Fruit fly (Drosophila melanogaster) whole organism, embryonic: Measurements from ENCODE around the gene yellow-e3.
A peak's percentile ranks its signal among the peaks of the same experiment; 100 is the strongest.

ENCODE experiments used
- Antp ChIP-seq: fragments of 200-800 bp; sonication (Bioruptor generic); optimal IDR thresholded peaks from 3 replicates; lab custom pipeline; 2016; ENCODE audit warnings: missing biosample characterization, missing genetic modification characterization
- Awh ChIP-seq: fragments of 200-800 bp; sonication (Bioruptor generic); IDR thresholded peaks from 2 replicates; pipeline ENCODE4, ENCODE4 v1.3.6; 2022; ENCODE audit warnings: missing biosample characterization, missing genetic modification characterization
- Bdp1 ChIP-seq: fragments of 200-800 bp; sonication (Bioruptor generic); optimal IDR thresholded peaks from 3 replicates; lab custom pipeline; 2016; ENCODE audit warnings: missing biosample characterization, missing genetic modification characterization
- CG13424 ChIP-seq: fragments of 200-800 bp; sonication (Bioruptor generic); optimal IDR thresholded peaks from 2 replicates; lab custom pipeline; 2019; ENCODE audit warnings: missing biosample characterization, mild to moderate bottlenecking, missing genetic modification characterization, moderate library complexity
- CG13624 ChIP-seq: fragments of 200-800 bp; sonication (Bioruptor generic); optimal IDR thresholded peaks from 2 replicates; lab custom pipeline; 2016; ENCODE audit warnings: missing biosample characterization, missing genetic modification characterization
- CG13775 ChIP-seq: fragments of 200-800 bp; sonication (Bioruptor generic); optimal IDR thresholded peaks from 3 replicates; lab custom pipeline; 2017; ENCODE audit warnings: missing biosample characterization, mild to moderate bottlenecking, missing genetic modification characterization
- CG14014 ChIP-seq: fragments of 200-800 bp; sonication (Bioruptor generic); IDR thresholded peaks from 2 replicates; pipeline ENCODE4 v1.3.6; 2022; ENCODE audit warnings: missing biosample characterization, missing genetic modification characterization
- CG15011 ChIP-seq: fragments of 200-800 bp; sonication (Bioruptor generic); optimal IDR thresholded peaks from 3 replicates; lab custom pipeline; 2018; ENCODE audit warnings: missing biosample characterization, mild to moderate bottlenecking, missing genetic modification characterization
- CG15269 ChIP-seq: fragments of 200-800 bp; sonication (Bioruptor generic); optimal IDR thresholded peaks from 2 replicates; lab custom pipeline; 2018; ENCODE audit warnings: missing biosample characterization, mild to moderate bottlenecking, missing genetic modification characterization, moderate library complexity
- CG15479 ChIP-seq: fragments of 200-800 bp; sonication (Bioruptor generic); optimal IDR thresholded peaks from 3 replicates; lab custom pipeline; 2019; ENCODE audit warnings: missing biosample characterization, mild to moderate bottlenecking, missing genetic modification characterization, moderate library complexity
- CG15601 ChIP-seq: fragments of 200-800 bp; sonication (Bioruptor generic); optimal IDR thresholded peaks from 3 replicates; lab custom pipeline; 2019; ENCODE audit warnings: missing biosample characterization, mild to moderate bottlenecking, missing genetic modification characterization, moderate library complexity
- CG1602 ChIP-seq: fragments of 200-800 bp; sonication (Bioruptor generic); optimal IDR thresholded peaks from 3 replicates; lab custom pipeline; 2016; ENCODE audit warnings: missing biosample characterization, missing genetic modification characterization
- CG1603 ChIP-seq: fragments of 200-800 bp; sonication (Bioruptor generic); optimal IDR thresholded peaks from 2 replicates; lab custom pipeline; 2019; ENCODE audit warnings: missing biosample characterization, mild to moderate bottlenecking, missing genetic modification characterization, moderate library complexity
- CG16815 ChIP-seq: fragments of 200-800 bp; sonication (Bioruptor generic); optimal IDR thresholded peaks from 3 replicates; lab custom pipeline; 2017; ENCODE audit warnings: missing biosample characterization, mild to moderate bottlenecking, missing genetic modification characterization
- CG17568 ChIP-seq: fragments of 200-800 bp; sonication (Bioruptor generic); optimal IDR thresholded peaks from 2 replicates; lab custom pipeline; 2018; ENCODE audit warnings: missing biosample characterization, mild to moderate bottlenecking, missing genetic modification characterization, moderate library complexity
- CG3065 ChIP-seq: fragments of 200-800 bp; sonication (Bioruptor generic); optimal IDR thresholded peaks from 2 replicates; lab custom pipeline; 2016; ENCODE audit warnings: missing biosample characterization, missing genetic modification characterization
- CG34376 ChIP-seq: fragments of 200-800 bp; sonication (Bioruptor generic); optimal IDR thresholded peaks from 2 replicates; lab custom pipeline; 2018; ENCODE audit warnings: missing biosample characterization, mild to moderate bottlenecking, missing genetic modification characterization
- CG3726 ChIP-seq: fragments of 200-800 bp; sonication (Bioruptor generic); IDR thresholded peaks from 3 replicates; pipeline ENCODE4, ENCODE4 v1.3.6; 2022; ENCODE audit warnings: missing biosample characterization, missing genetic modification characterization
- CG5180 ChIP-seq: fragments of 200-800 bp; sonication (Bioruptor generic); optimal IDR thresholded peaks from 3 replicates; lab custom pipeline; 2017; ENCODE audit warnings: missing biosample characterization, missing genetic modification characterization, mild to moderate bottlenecking, moderate library complexity, missing genetic modification reagents
- CG5953 ChIP-seq: fragments of 200-800 bp; sonication (Bioruptor generic); IDR thresholded peaks from 2 replicates; pipeline ENCODE4 v1.3.6; 2022; ENCODE audit warnings: missing biosample characterization, missing genetic modification characterization
- CG6791 ChIP-seq: fragments of 200-800 bp; sonication (Bioruptor generic); IDR thresholded peaks from 3 replicates; pipeline ENCODE4 v1.3.6; 2022; ENCODE audit warnings: missing biosample characterization, missing genetic modification characterization; ENCODE audit not compliant: partially characterized antibody
- CG6813 ChIP-seq: fragments of 200-800 bp; sonication (Bioruptor generic); optimal IDR thresholded peaks from 2 replicates; lab custom pipeline; 2017; ENCODE audit warnings: missing biosample characterization, missing genetic modification characterization, mild to moderate bottlenecking, moderate library complexity, missing genetic modification reagents
- CG7786 ChIP-seq: fragments of 200-800 bp; sonication (Bioruptor generic); optimal IDR thresholded peaks from 2 replicates; lab custom pipeline; 2016; ENCODE audit warnings: missing biosample characterization, missing genetic modification characterization
- CG9215 ChIP-seq: fragments of 200-800 bp; sonication (Bioruptor generic); IDR thresholded peaks from 2 replicates; pipeline ENCODE4 v1.3.6; 2022; ENCODE audit warnings: missing biosample characterization, missing genetic modification characterization
- CG9817 ChIP-seq: fragments of 200-800 bp; sonication (Bioruptor generic); optimal IDR thresholded peaks from 2 replicates; lab custom pipeline; 2018; ENCODE audit warnings: missing biosample characterization, mild to moderate bottlenecking, missing genetic modification characterization, moderate library complexity
- Dip3 ChIP-seq: fragments of 200-800 bp; sonication (Bioruptor generic); optimal IDR thresholded peaks from 3 replicates; lab custom pipeline; 2016; ENCODE audit warnings: missing biosample characterization, missing genetic modification characterization
- Dll ChIP-seq: fragments of 200-800 bp; sonication (Bioruptor generic); IDR thresholded peaks from 4 replicates; pipeline ENCODE4 v1.3.6; 2022; ENCODE audit warnings: missing biosample characterization, missing genetic modification characterization; ENCODE audit not compliant: partially characterized antibody
- Dref ChIP-seq: fragments of 200-800 bp; sonication (Bioruptor generic); IDR thresholded peaks from 2 replicates; pipeline ENCODE4 v1.3.6; 2022; ENCODE audit warnings: missing biosample characterization, missing genetic modification characterization
- Fer1 ChIP-seq: fragments of 200-800 bp; sonication (Bioruptor generic); optimal IDR thresholded peaks from 2 replicates; lab custom pipeline; 2017; ENCODE audit warnings: missing biosample characterization, mild to moderate bottlenecking, missing genetic modification characterization
- H15 ChIP-seq: fragments of 200-800 bp; sonication (Bioruptor generic); IDR thresholded peaks from 3 replicates; pipeline ENCODE4 v1.3.6; 2022; ENCODE audit warnings: missing biosample characterization, missing genetic modification characterization
- HLHmδ ChIP-seq: fragments of 200-800 bp; sonication (Bioruptor generic); optimal IDR thresholded peaks from 2 replicates; lab custom pipeline; 2018; ENCODE audit warnings: missing biosample characterization, mild to moderate bottlenecking, missing genetic modification characterization, moderate library complexity
- Hmx ChIP-seq: fragments of 200-800 bp; sonication (Bioruptor generic); optimal IDR thresholded peaks from 2 replicates; lab custom pipeline; 2016; ENCODE audit warnings: missing biosample characterization, missing genetic modification characterization
- Kr ChIP-seq: fragments of 200-800 bp; sonication (Bioruptor generic); optimal IDR thresholded peaks from 2 replicates; lab custom pipeline; 2017; ENCODE audit warnings: missing biosample characterization, mild to moderate bottlenecking, missing genetic modification characterization
- Myb ChIP-seq: fragments of 200-800 bp; sonication (Bioruptor generic); optimal IDR thresholded peaks from 2 replicates; lab custom pipeline; 2016; ENCODE audit warnings: missing biosample characterization, missing genetic modification characterization
- NC2β ChIP-seq: fragments of 200-800 bp; sonication (Bioruptor generic); optimal IDR thresholded peaks from 2 replicates; lab custom pipeline; 2016; ENCODE audit warnings: missing biosample characterization, missing genetic modification characterization
- Nf-YA ChIP-seq: fragments of 200-800 bp; sonication (Bioruptor generic); IDR thresholded peaks from 2 replicates; pipeline ENCODE4 v1.3.6; 2022; ENCODE audit warnings: missing biosample characterization, missing genetic modification characterization
- Oli ChIP-seq: fragments of 200-800 bp; sonication (Bioruptor generic); optimal IDR thresholded peaks from 2 replicates; lab custom pipeline; 2018; ENCODE audit warnings: missing biosample characterization, mild to moderate bottlenecking, missing genetic modification characterization, moderate library complexity
- ash1 ChIP-seq: fragments of 200-800 bp; sonication (Bioruptor generic); optimal IDR thresholded peaks from 2 replicates; lab custom pipeline; 2018; ENCODE audit warnings: missing biosample characterization, mild to moderate bottlenecking, missing genetic modification characterization
- ato ChIP-seq: fragments of 200-800 bp; sonication (Bioruptor generic); IDR thresholded peaks from 2 replicates; pipeline ENCODE4 v1.3.6; 2022; ENCODE audit warnings: missing biosample characterization, missing genetic modification characterization; ENCODE audit not compliant: partially characterized antibody
- bcd ChIP-seq: fragments of 200-800 bp; sonication (Bioruptor generic); optimal IDR thresholded peaks from 2 replicates; lab custom pipeline; 2017; ENCODE audit warnings: missing biosample characterization, mild to moderate bottlenecking, missing genetic modification characterization
- caup ChIP-seq: fragments of 200-800 bp; sonication (Bioruptor generic); optimal IDR thresholded peaks from 3 replicates; lab custom pipeline; 2017; ENCODE audit warnings: missing biosample characterization, mild to moderate bottlenecking, missing genetic modification characterization, moderate library complexity; ENCODE audit not compliant: severe bottlenecking
- chif ChIP-seq, 2 experiments: fragments of 200-800 bp; sonication (Bioruptor generic); optimal IDR thresholded peaks; 3 replicates each; lab custom pipeline; 2016; ENCODE audit warnings: missing biosample characterization in 2 of 2, missing genetic modification characterization in 2 of 2
- chm ChIP-seq: fragments of 200-800 bp; sonication (Bioruptor generic); IDR thresholded peaks from 2 replicates; pipeline ENCODE4 v1.3.6; 2022; ENCODE audit warnings: missing biosample characterization, missing genetic modification characterization
- ind ChIP-seq: fragments of 200-800 bp; sonication (Bioruptor generic); optimal IDR thresholded peaks from 3 replicates; lab custom pipeline; 2016; ENCODE audit warnings: missing biosample characterization, missing genetic modification characterization
- nmo ChIP-seq: fragments of 200-800 bp; sonication (Bioruptor generic); optimal IDR thresholded peaks from 2 replicates; lab custom pipeline; 2018; ENCODE audit warnings: missing biosample characterization, mild to moderate bottlenecking, missing genetic modification characterization, moderate library complexity
- psq ChIP-seq: fragments of 200-800 bp; sonication (Bioruptor generic); optimal IDR thresholded peaks from 2 replicates; lab custom pipeline; 2017; ENCODE audit warnings: missing biosample characterization, missing genetic modification characterization
- ssp ChIP-seq: fragments of 200-800 bp; sonication (Bioruptor generic); IDR thresholded peaks from 2 replicates; pipeline ENCODE4 v1.3.6; 2022; ENCODE audit warnings: missing biosample characterization, missing genetic modification characterization
- tap ChIP-seq: fragments of 200-800 bp; optimal IDR thresholded peaks from 3 replicates; lab custom pipeline; 2019; ENCODE audit warnings: missing biosample characterization, mild to moderate bottlenecking, missing genetic modification characterization, moderate library complexity
- zf30C ChIP-seq: fragments of 200-800 bp; sonication (Bioruptor generic); optimal IDR thresholded peaks from 3 replicates; lab custom pipeline; 2018; ENCODE audit warnings: missing biosample characterization, mild to moderate bottlenecking, missing genetic modification characterization

The yellow-e3 gene

dm6 chr3R:13428341-13429040 lies 23.8 kb upstream of the yellow-e3 start (continued):
- peak; percentile 57 for TF ChIP-seq CG15601
- TF ChIP-seq CG9817 (tag; lab: Kevin White, UChicago) = peak; percentile 57
- TF ChIP-seq CG5180 = no peak
- TF ChIP-seq bcd (GFP tag; lab: Kevin White, UChicago) = peak; percentile 62
- 0 out of 2 replicates have a peak, but pooled peaks have one; percentile 33 for TF ChIP-seq Awh
- peak; percentile 42 for TF ChIP-seq CG13775
- peak; percentile 26 for TF ChIP-seq Bdp1 (GFP tag; lab: Kevin White, UChicago)
- TF ChIP-seq CG15269 = peak; percentile 71
- no peak for TF ChIP-seq CG9215 (GFP tag; lab: Robert Waterston, UW)
- TF ChIP-seq Antp (GFP tag; lab: Kevin White, UChicago) = peak; percentile 36
- peak; percentile 33 for TF ChIP-seq CG17568 (GFP tag; lab: Kevin White, UChicago)
- 0 out of 2 replicates have a peak, but pooled peaks have one; percentile 43 for TF ChIP-seq ssp (GFP tag; lab: Robert Waterston, UW)
- peak; percentile 30 for TF ChIP-seq Dip3
- TF ChIP-seq CG3726 (GFP tag; lab: Robert Waterston, UW) = no peak
- TF ChIP-seq HLHmδ (GFP tag; lab: Kevin White, UChicago) = no peak
- TF ChIP-seq tap (tag; lab: Kevin White, UChicago) = peak; percentile 71
- TF ChIP-seq CG5953 (GFP tag; lab: Robert Waterston, UW) = peak; percentile 58; the same call in 1 of the 2 replicates
- no peak for TF ChIP-seq ash1 (GFP tag; lab: Kevin White, UChicago)
- peak; percentile 62 for TF ChIP-seq CG14014 (GFP tag; lab: Robert Waterston, UW)
- TF ChIP-seq CG15011 (GFP tag; lab: Kevin White, UChicago) = peak; percentile 1
- peak; percentile 49 for TF ChIP-seq CG7786 (GFP tag; lab: Kevin White, UChicago)
- no peak for TF ChIP-seq psq (GFP tag; lab: Kevin White, UChicago)
- TF ChIP-seq nmo = peak; percentile 76
- peak; percentile 69 for TF ChIP-seq CG1603 (tag; lab: Kevin White, UChicago)
- TF ChIP-seq CG34376 (GFP tag; lab: Kevin White, UChicago) = no peak
- TF ChIP-seq CG15479 (GFP tag; lab: Kevin White, UChicago) = no peak
- TF ChIP-seq Hmx (GFP tag; lab: Kevin White, UChicago) = no peak
- no peak for TF ChIP-seq chm
- TF ChIP-seq NC2β (GFP tag; lab: Kevin White, UChicago) = peak; percentile 24
- no peak for TF ChIP-seq Dref (GFP tag; lab: Robert Waterston, UW)
- no peak for TF ChIP-seq ato
- TF ChIP-seq H15 (GFP tag; lab: Robert Waterston, UW) = peak; percentile 63; the same call in 2 of the 3 replicates
- TF ChIP-seq CG16815 (GFP tag; lab: Kevin White, UChicago) = peak; percentile 55
- TF ChIP-seq Dll (GFP tag; lab: Robert Waterston, UW) = no peak
- no peak for TF ChIP-seq CG6791 (GFP tag; lab: Robert Waterston, UW)
- no peak for TF ChIP-seq CG13624 (GFP tag; lab: Kevin White, UChicago)
- TF ChIP-seq zf30C (GFP tag; lab: Kevin White, UChicago) = no peak
- peak; percentile 44 to 71 for TF ChIP-seq chif (GFP tag; optimal IDR thresholded peaks at IDR 0.05; lab: Kevin White, UChicago)
- TF ChIP-seq CG1602 = peak; percentile 57
- TF ChIP-seq Myb (GFP tag; lab: Kevin White, UChicago) = peak; percentile 19
- peak; percentile 71 for TF ChIP-seq ind (GFP tag; lab: Kevin White, UChicago)
- peak; percentile 44 for TF ChIP-seq Fer1 (GFP tag; lab: Kevin White, UChicago)
- TF ChIP-seq CG6813 = peak; percentile 66
- TF ChIP-seq CG3065 (GFP tag; lab: Kevin White, UChicago) = no peak
- peak; percentile 46; the same call in 1 of the 2 replicates for TF ChIP-seq Nf-YA (GFP tag; lab: Robert Waterston, UW)
- TF ChIP-seq Oli (tag; lab: Kevin White, UChicago) = peak; percentile 75
- peak; percentile 71 for TF ChIP-seq CG13424
- peak; percentile 6 for TF ChIP-seq caup (GFP tag; lab: Kevin White, UChicago)
- no peak for TF ChIP-seq Kr
